Worm (Caenorhabditis elegans): ENCODE data around the gene F10E7.11.

- no peak for TF ChIP-seq nhr-28 (tag; optimal IDR thresholded peaks at IDR 0.05)
- no peak for TF ChIP-seq nhr-12 (tag; optimal IDR thresholded peaks at IDR 0.05)
- no peak for TF ChIP-seq egl-27 (tag; optimal IDR thresholded peaks at IDR 0.05)
- TF ChIP-seq fos-1 (tag; optimal IDR thresholded peaks at IDR 0.05), result no peak
- peak; percentile 17 for TF ChIP-seq ama-1 (optimal IDR thresholded peaks at IDR 0.05)
- TF ChIP-seq ZK546.5 (tag; optimal IDR thresholded peaks at IDR 0.05), result no peak
- no peak for TF ChIP-seq lin-39 (tag; optimal IDR thresholded peaks at IDR 0.05)
- no peak for TF ChIP-seq zag-1 (tag; optimal IDR thresholded peaks at IDR 0.05)
- no peak for TF ChIP-seq snpc-4 (tag; optimal IDR thresholded peaks at IDR 0.05)
Measured at ce11 chrII:7075564-7076228, 47.0 kb downstream of the F10E7.11 start, which contains the start of gene T02G5.7.
